Fruit fly (Drosophila melanogaster) whole organism, embryonic: ENCODE results near the gene CG10576.

ENCODE experiments used
- Adf1 ChIP-seq: fragments of 200-800 bp; sonication (Bioruptor generic); IDR thresholded peaks from 2 replicates; pipeline ENCODE4 v1.3.6; 2022; ENCODE audit warnings: missing biosample characterization, missing genetic modification characterization
- B-H1 ChIP-seq: fragments of 200-800 bp; sonication (Bioruptor generic); IDR thresholded peaks from 3 replicates; pipeline ENCODE4 v1.3.6; 2022; ENCODE audit warnings: missing biosample characterization, missing genetic modification characterization
- BtbVII ChIP-seq: fragments of 200-800 bp; sonication (Bioruptor generic); optimal IDR thresholded peaks from 3 replicates; lab custom pipeline; 2017; ENCODE audit warnings: missing biosample characterization, mild to moderate bottlenecking, missing genetic modification characterization
- CG10462 ChIP-seq: fragments of 200-800 bp; sonication (Bioruptor generic); optimal IDR thresholded peaks from 2 replicates; lab custom pipeline; 2016; ENCODE audit warnings: missing biosample characterization, missing genetic modification characterization
- CG10543 ChIP-seq: fragments of 200-800 bp; sonication (Bioruptor generic); optimal IDR thresholded peaks from 3 replicates; lab custom pipeline; 2017; ENCODE audit warnings: missing biosample characterization, mild to moderate bottlenecking, missing genetic modification characterization, moderate library complexity
- CG11504 ChIP-seq: fragments of 200-800 bp; sonication (Bioruptor generic); optimal IDR thresholded peaks from 3 replicates; lab custom pipeline; 2019; ENCODE audit warnings: missing biosample characterization, mild to moderate bottlenecking, missing genetic modification characterization, moderate library complexity
- CG11695 ChIP-seq: fragments of 200-800 bp; sonication (Bioruptor generic); IDR thresholded peaks from 3 replicates; pipeline ENCODE4 v1.3.6; 2022; ENCODE audit warnings: missing biosample characterization, missing genetic modification characterization
- CG14965 ChIP-seq: fragments of 200-800 bp; sonication (Bioruptor generic); optimal IDR thresholded peaks from 2 replicates; lab custom pipeline; 2016; ENCODE audit warnings: missing biosample characterization, missing genetic modification characterization, borderline replicate concordance
- CG1792 ChIP-seq: fragments of 200-800 bp; sonication (Bioruptor generic); optimal IDR thresholded peaks from 2 replicates; lab custom pipeline; 2016; ENCODE audit warnings: missing biosample characterization, missing genetic modification characterization
- CG18262 ChIP-seq: fragments of 200-800 bp; optimal IDR thresholded peaks from 3 replicates; lab custom pipeline; 2019; ENCODE audit warnings: missing biosample characterization, mild to moderate bottlenecking, missing genetic modification characterization, moderate library complexity
- CG18476 ChIP-seq: fragments of 200-800 bp; sonication (Bioruptor generic); optimal IDR thresholded peaks from 2 replicates; lab custom pipeline; 2016; ENCODE audit warnings: missing biosample characterization, mild to moderate bottlenecking, missing genetic modification characterization
- CG30020 ChIP-seq: fragments of 200-800 bp; optimal IDR thresholded peaks from 2 replicates; lab custom pipeline; 2019; ENCODE audit warnings: missing biosample characterization, mild to moderate bottlenecking, missing genetic modification characterization, moderate library complexity
- CG31224 ChIP-seq: fragments of 200-800 bp; sonication (Bioruptor generic); IDR thresholded peaks from 2 replicates; pipeline ENCODE4 v1.3.6; 2022; ENCODE audit warnings: missing biosample characterization, missing genetic modification characterization
- CG42726 ChIP-seq: fragments of 200-800 bp; sonication (Bioruptor generic); IDR thresholded peaks from 2 replicates; pipeline ENCODE4 v1.3.6; 2022; ENCODE audit warnings: missing biosample characterization, missing genetic modification characterization; ENCODE audit not compliant: partially characterized antibody
- CG4820 ChIP-seq: fragments of 200-800 bp; sonication (Bioruptor generic); optimal IDR thresholded peaks from 3 replicates; lab custom pipeline; 2016; ENCODE audit warnings: missing biosample characterization, missing genetic modification characterization
- CG6813 ChIP-seq: fragments of 200-800 bp; sonication (Bioruptor generic); optimal IDR thresholded peaks from 2 replicates; lab custom pipeline; 2017; ENCODE audit warnings: missing biosample characterization, missing genetic modification characterization, mild to moderate bottlenecking, moderate library complexity, missing genetic modification reagents
- CG7372 ChIP-seq: fragments of 200-800 bp; sonication (Bioruptor generic); IDR thresholded peaks from 2 replicates; pipeline ENCODE4 v1.3.6; 2022; ENCODE audit warnings: missing biosample characterization, missing genetic modification characterization
- CG7839 ChIP-seq: fragments of 200-800 bp; sonication (Bioruptor generic); optimal IDR thresholded peaks from 3 replicates; lab custom pipeline; 2018; ENCODE audit warnings: missing biosample characterization, mild to moderate bottlenecking, missing genetic modification characterization, moderate library complexity
- CoRest ChIP-seq: fragments of 200-800 bp; sonication (Bioruptor generic); optimal IDR thresholded peaks from 3 replicates; lab custom pipeline; 2018; ENCODE audit warnings: missing biosample characterization, mild to moderate bottlenecking, missing genetic modification characterization, moderate library complexity
- Dll ChIP-seq: fragments of 200-800 bp; sonication (Bioruptor generic); IDR thresholded peaks from 4 replicates; pipeline ENCODE4 v1.3.6; 2022; ENCODE audit warnings: missing biosample characterization, missing genetic modification characterization; ENCODE audit not compliant: partially characterized antibody
- E2f2 ChIP-seq: fragments of 200-800 bp; sonication (Bioruptor generic); IDR thresholded peaks from 2 replicates; pipeline ENCODE4 v1.3.6; 2022; ENCODE audit warnings: missing biosample characterization, missing genetic modification characterization
- Fer3 ChIP-seq: fragments of 200-800 bp; sonication (Bioruptor generic); optimal IDR thresholded peaks from 2 replicates; lab custom pipeline; 2018; ENCODE audit warnings: missing biosample characterization, mild to moderate bottlenecking, missing genetic modification characterization, moderate library complexity
- H2.0 ChIP-seq: fragments of 200-800 bp; sonication (Bioruptor generic); IDR thresholded peaks from 2 replicates; pipeline ENCODE4 v1.3.6; 2022; ENCODE audit warnings: missing biosample characterization, missing genetic modification characterization
- Lpt ChIP-seq: fragments of >200 bp; optimal IDR thresholded peaks from 2 replicates; lab custom pipeline; 2018; ENCODE audit warnings: missing biosample characterization, missing genetic modification characterization
- Mes4 ChIP-seq: fragments of 200-800 bp; sonication (Bioruptor generic); optimal IDR thresholded peaks from 2 replicates; lab custom pipeline; 2016; ENCODE audit warnings: missing biosample characterization, missing genetic modification characterization
- Mrtf ChIP-seq: fragments of 200-800 bp; sonication (Bioruptor generic); IDR thresholded peaks from 3 replicates; pipeline ENCODE4 v1.3.6; 2022; ENCODE audit warnings: missing biosample characterization, missing genetic modification characterization
- NC2α ChIP-seq: fragments of 200-800 bp; sonication (Bioruptor generic); optimal IDR thresholded peaks from 2 replicates; lab custom pipeline; 2016; ENCODE audit warnings: missing biosample characterization, missing genetic modification characterization
- NfI ChIP-seq: fragments of 200-800 bp; sonication (Bioruptor generic); optimal IDR thresholded peaks from 3 replicates; lab custom pipeline; 2018; ENCODE audit warnings: missing biosample characterization, mild to moderate bottlenecking, missing genetic modification characterization, moderate library complexity
- Poxn ChIP-seq: fragments of 200-800 bp; sonication (Bioruptor generic); IDR thresholded peaks from 2 replicates; pipeline ENCODE4 v1.3.6; 2022; ENCODE audit warnings: missing biosample characterization, missing genetic modification characterization
- Scr ChIP-seq: fragments of 200-800 bp; sonication (Bioruptor generic); IDR thresholded peaks from 2 replicates; pipeline ENCODE4 v1.3.6; 2022; ENCODE audit warnings: missing biosample characterization, missing genetic modification characterization; ENCODE audit not compliant: partially characterized antibody
- Six4 ChIP-seq: fragments of 200-800 bp; sonication (Bioruptor generic); optimal IDR thresholded peaks from 2 replicates; lab custom pipeline; 2016; ENCODE audit warnings: missing biosample characterization, missing genetic modification characterization
- Sox102F ChIP-seq: fragments of 200-800 bp; sonication (Bioruptor generic); optimal IDR thresholded peaks from 2 replicates; lab custom pipeline; 2018; ENCODE audit warnings: missing biosample characterization, mild to moderate bottlenecking, missing genetic modification characterization, moderate library complexity
- al ChIP-seq: fragments of 200-800 bp; sonication (Bioruptor generic); IDR thresholded peaks from 2 replicates; pipeline ENCODE4 v1.3.6; 2022; ENCODE audit warnings: missing biosample characterization, missing genetic modification characterization
- ara ChIP-seq: fragments of 200-800 bp; sonication (Bioruptor generic); IDR thresholded peaks from 2 replicates; pipeline ENCODE4 v1.3.6; 2022; ENCODE audit warnings: missing biosample characterization, missing genetic modification characterization
- cas ChIP-seq: fragments of 200-800 bp; sonication (Bioruptor generic); IDR thresholded peaks from 2 replicates; pipeline ENCODE4 v1.3.6; 2022; ENCODE audit warnings: missing biosample characterization, missing genetic modification characterization
- caup ChIP-seq: fragments of 200-800 bp; sonication (Bioruptor generic); optimal IDR thresholded peaks from 3 replicates; lab custom pipeline; 2017; ENCODE audit warnings: missing biosample characterization, mild to moderate bottlenecking, missing genetic modification characterization, moderate library complexity; ENCODE audit not compliant: severe bottlenecking
- chinmo ChIP-seq: fragments of 200-800 bp; sonication (Bioruptor generic); IDR thresholded peaks from 4 replicates; pipeline ENCODE4 v1.3.6; 2022; ENCODE audit warnings: missing biosample characterization, missing genetic modification characterization; ENCODE audit not compliant: partially characterized antibody
- crol ChIP-seq: fragments of 200-800 bp; sonication (Bioruptor generic); IDR thresholded peaks from 2 replicates; pipeline ENCODE4 v1.3.6; 2022; ENCODE audit warnings: missing biosample characterization, missing genetic modification characterization
- dm ChIP-seq: fragments of 200-800 bp; sonication (Bioruptor generic); optimal IDR thresholded peaks from 3 replicates; lab custom pipeline; 2016; ENCODE audit warnings: missing biosample characterization, missing genetic modification characterization
- fd102C ChIP-seq: fragments of 200-800 bp; sonication (Bioruptor generic); optimal IDR thresholded peaks from 2 replicates; lab custom pipeline; 2018; ENCODE audit warnings: missing biosample characterization, mild to moderate bottlenecking, missing genetic modification characterization, moderate library complexity
- grn ChIP-seq: fragments of 200-800 bp; sonication (Bioruptor generic); optimal IDR thresholded peaks from 3 replicates; lab custom pipeline; 2017; ENCODE audit warnings: missing biosample characterization, missing genetic modification characterization
- lov ChIP-seq, 2 experiments: fragments of 200-800 bp in 1 of 2; fragments of >200 bp in 1 of 2; sonication (Bioruptor generic) in 1 of 2; IDR thresholded peaks in 1 of 2; optimal IDR thresholded peaks in 1 of 2; 2 replicates in 1 of 2; 3 replicates in 1 of 2; pipeline versions ENCODE4 v1.3.6 to Lab custom; 2017 to 2022; ENCODE audit warnings: missing biosample characterization in 1 of 2, missing genetic modification characterization in 1 of 2
- nom ChIP-seq: fragments of 200-800 bp; sonication (Bioruptor generic); optimal IDR thresholded peaks from 2 replicates; lab custom pipeline; 2017; ENCODE audit warnings: missing biosample characterization, missing genetic modification characterization, mild to moderate bottlenecking, moderate library complexity, missing genetic modification reagents
- otp ChIP-seq: fragments of 200-800 bp; sonication (Bioruptor generic); IDR thresholded peaks from 3 replicates; pipeline ENCODE4, ENCODE4 v1.3.6; 2022; ENCODE audit warnings: missing biosample characterization, missing genetic modification characterization
- pros ChIP-seq: fragments of 200-800 bp; sonication (Bioruptor generic); optimal IDR thresholded peaks from 3 replicates; lab custom pipeline; 2019; ENCODE audit warnings: missing biosample characterization, mild to moderate bottlenecking, missing genetic modification characterization, moderate library complexity
- sd ChIP-seq: fragments of 200-800 bp; sonication (Bioruptor generic); optimal IDR thresholded peaks from 3 replicates; lab custom pipeline; 2018; ENCODE audit warnings: missing biosample characterization, mild to moderate bottlenecking, missing genetic modification characterization, moderate library complexity
- sisA ChIP-seq: fragments of 200-800 bp; sonication (Bioruptor generic); IDR thresholded peaks from 2 replicates; pipeline ENCODE4 v1.3.6; 2022; ENCODE audit warnings: missing biosample characterization, missing genetic modification characterization
- sqz ChIP-seq: fragments of 200-800 bp; sonication (Bioruptor generic); optimal IDR thresholded peaks from 3 replicates; lab custom pipeline; 2018; ENCODE audit warnings: missing biosample characterization, mild to moderate bottlenecking, missing genetic modification characterization
- vvl ChIP-seq: fragments of 200-800 bp; sonication (Bioruptor generic); IDR thresholded peaks from 2 replicates; pipeline ENCODE4 v1.3.6; 2022; ENCODE audit warnings: missing biosample characterization, missing genetic modification characterization

CG10576 gene

dm6 chr3L:5752903-5753604 is 12.4 kb downstream of the CG10576 start, which contains the start of gene Usp47 (continued):
- TF ChIP-seq CG18262 (tag; lab: Kevin White, UChicago): no peak
- no peak for TF ChIP-seq H2.0
- no peak; the same call in 1 of the 2 replicates for TF ChIP-seq Scr (GFP tag; lab: Robert Waterston, UW)
- TF ChIP-seq NfI (GFP tag; lab: Kevin White, UChicago): no peak
- TF ChIP-seq pros (GFP tag; lab: Kevin White, UChicago): no peak
- TF ChIP-seq Poxn: no peak
- TF ChIP-seq E2f2 (GFP tag; lab: Robert Waterston, UW): peak; percentile 65
- TF ChIP-seq CG31224 (GFP tag; lab: Robert Waterston, UW): no peak
- no peak for TF ChIP-seq Sox102F (GFP tag; lab: Kevin White, UChicago)
- peak; percentile 56; the same call in 1 of the 2 replicates for TF ChIP-seq CG42726 (GFP tag; lab: Robert Waterston, UW)
- TF ChIP-seq grn: no peak
- peak; percentile 7 for TF ChIP-seq dm (GFP tag; lab: Kevin White, UChicago)
- no peak for TF ChIP-seq CG14965 (GFP tag; lab: Kevin White, UChicago)
- TF ChIP-seq Mrtf: no peak
- TF ChIP-seq BtbVII: no peak
- no peak for TF ChIP-seq sqz
- no peak for TF ChIP-seq ara
- no peak for TF ChIP-seq fd102C (GFP tag; lab: Kevin White, UChicago)
- peak; percentile 33; the same call in 1 of the 2 replicates for TF ChIP-seq vvl (GFP tag; lab: Robert Waterston, UW)
- no peak for TF ChIP-seq CG18476 (GFP tag; lab: Kevin White, UChicago)
- no peak for TF ChIP-seq Six4 (GFP tag; lab: Kevin White, UChicago)
- no peak for TF ChIP-seq Mes4 (GFP tag; lab: Kevin White, UChicago)
- TF ChIP-seq CG1792 (GFP tag; lab: Kevin White, UChicago): no peak
- no peak for TF ChIP-seq al (GFP tag; lab: Robert Waterston, UW)
- no peak; the same call in 2 of the 4 replicates for TF ChIP-seq Dll
- TF ChIP-seq chinmo (GFP tag; lab: Robert Waterston, UW): no peak
- no peak for TF ChIP-seq NC2α (GFP tag; lab: Kevin White, UChicago)
- no peak for TF ChIP-seq sisA (GFP tag; lab: Robert Waterston, UW)
- TF ChIP-seq otp: no peak
- TF ChIP-seq caup (GFP tag; lab: Kevin White, UChicago): no peak
- TF ChIP-seq CoRest: no peak
- TF ChIP-seq Fer3 (tag; lab: Kevin White, UChicago): no peak
- no peak for TF ChIP-seq CG7839 (tag; lab: Kevin White, UChicago)
- no peak for TF ChIP-seq CG6813 (GFP tag; lab: Kevin White, UChicago)
- TF ChIP-seq CG10543 (GFP tag; lab: Kevin White, UChicago): peak; percentile 21
- no peak for TF ChIP-seq CG30020 (tag; lab: Kevin White, UChicago)
- no peak for TF ChIP-seq CG10462 (GFP tag; lab: Kevin White, UChicago)
- no peak for TF ChIP-seq B-H1
- no peak for TF ChIP-seq Lpt (GFP tag; lab: Kevin White, UChicago)
- peak; percentile 20 for TF ChIP-seq nom (GFP tag; lab: Kevin White, UChicago)
- TF ChIP-seq sd: no peak
- TF ChIP-seq lov (optimal IDR thresholded peaks at IDR 0.05; lab: Kevin White, UChicago): no peak
- TF ChIP-seq lov (GFP tag; IDR thresholded peaks at IDR 0.05; lab: Robert Waterston, UW): no peak
- TF ChIP-seq CG11504: no peak
- TF ChIP-seq CG11695 (GFP tag; lab: Robert Waterston, UW): no peak
- TF ChIP-seq CG4820 (GFP tag; lab: Kevin White, UChicago): no peak
- TF ChIP-seq crol (GFP tag; lab: Robert Waterston, UW): peak; percentile 61
- no peak for TF ChIP-seq CG7372
- no peak for TF ChIP-seq cas (GFP tag; lab: Robert Waterston, UW)
- no peak; the same call in 1 of the 2 replicates for TF ChIP-seq Adf1
